Fruit fly (Drosophila melanogaster): Measurements from ENCODE around the gene CG17343.

DNA sequence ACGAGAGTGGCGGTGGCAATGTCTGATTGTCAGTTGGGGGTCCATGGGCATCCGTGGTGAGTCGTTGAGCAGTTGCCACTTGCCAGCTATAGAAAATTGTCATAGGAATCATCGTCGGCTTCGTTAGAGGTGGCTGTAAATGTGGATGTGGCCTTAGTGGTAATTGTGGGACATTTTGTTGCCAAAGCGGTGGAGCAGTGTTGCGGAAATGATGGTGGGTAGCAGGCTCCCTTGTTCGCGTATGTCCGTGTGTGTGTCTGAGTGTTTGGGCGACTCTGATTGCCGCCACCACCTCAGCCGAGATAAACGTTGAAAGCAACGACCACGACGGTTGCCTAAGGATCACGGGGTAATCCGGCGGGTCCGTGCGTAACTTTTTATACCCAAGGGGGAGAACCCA, 47.7 kb upstream of the CG17343 start:
- no peak for TF ChIP-seq CG9139 (GFP tag; optimal IDR thresholded peaks at IDR 0.05)
- no peak for TF ChIP-seq Hr39 (GFP tag; optimal IDR thresholded peaks at IDR 0.05)
